Worm (Caenorhabditis elegans): ENCODE measurements around the gene C16C8.11.
A peak's percentile ranks its signal among the peaks of the same experiment; 100 is the strongest.

Gene C16C8.11

DNA sequence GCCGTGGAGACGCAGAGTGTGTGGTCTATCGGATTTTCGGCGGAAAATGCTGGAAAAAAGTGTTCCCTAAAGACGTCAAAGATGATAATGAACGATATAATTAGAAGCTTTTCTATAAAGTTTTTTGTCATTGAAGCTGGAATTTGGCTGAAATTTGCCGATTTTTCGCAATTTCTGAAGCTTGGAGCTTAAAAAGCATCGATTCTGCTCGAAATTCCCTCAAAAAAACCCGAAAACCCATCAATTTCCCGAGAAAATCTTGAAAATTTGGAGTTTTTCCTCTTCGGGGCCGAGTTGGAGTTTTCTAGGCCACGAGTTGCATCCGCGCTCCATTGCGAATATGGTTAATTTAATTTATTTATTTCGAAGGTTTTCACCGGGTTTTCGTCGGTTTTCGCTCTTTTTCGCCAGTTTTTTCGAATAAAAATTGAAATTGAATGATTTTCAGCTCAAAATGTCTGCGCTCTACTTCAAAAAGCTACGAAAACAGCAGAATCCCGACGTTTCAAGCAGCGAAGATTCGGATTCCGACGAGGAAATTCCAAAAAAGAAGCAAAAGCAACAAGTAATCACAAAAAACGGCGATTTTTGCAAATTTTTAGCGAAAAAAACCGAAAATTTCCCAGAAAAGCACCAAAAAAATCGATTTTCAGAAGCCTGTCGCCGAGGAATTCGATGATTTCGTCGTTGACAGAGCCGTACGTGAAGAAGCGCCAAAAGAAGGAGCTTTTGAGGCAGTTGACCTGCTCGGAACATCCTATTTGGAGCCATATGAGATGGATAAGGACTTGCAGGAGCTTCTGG, 49.2 kb downstream of the C16C8.11 start, which contains the start of the genes col-71 and Y49F6B.2 (continued):
- TF ChIP-seq cebp-1 (GFP tag; IDR thresholded peaks at IDR 0.05) (no peak), cebp-1 (tag; optimal IDR thresholded peaks at IDR 0.05) (peak; percentile 53), dpff-1 (tag; optimal IDR thresholded peaks at IDR 0.05) (no peak), B0336.3 (GFP tag; IDR thresholded peaks at IDR 0.05) (no peak; the same call in 1 of the 2 replicates), lin-40 (tag; optimal IDR thresholded peaks at IDR 0.05) (peak; percentile 48), lin-54 (GFP tag; optimal IDR thresholded peaks at IDR 0.05) (peak; percentile 62), tlf-1 (GFP tag; optimal IDR thresholded peaks at IDR 0.05) (peak; percentile 18), let-526 (GFP tag; IDR thresholded peaks at IDR 0.05) (0 out of 2 replicates have a peak, but pooled peaks have one; percentile 8), D2030.7 (GFP tag; IDR thresholded peaks at IDR 0.05) (peak; percentile 46), attf-3 (GFP tag; conservative IDR thresholded peaks at IDR 0.05) (peak; percentile 69), Y53G8AR.9 (GFP tag; conservative IDR thresholded peaks at IDR 0.05) (peak; percentile 65; the same call in 1 of the 2 replicates), madf-6 (GFP tag; IDR thresholded peaks at IDR 0.05) (peak; percentile 63), unc-130 (GFP tag; optimal IDR thresholded peaks at IDR 0.05) (peak; percentile 20), bed-2 (GFP tag; IDR thresholded peaks at IDR 0.05) (peak; percentile 59; the same call in 1 of the 2 replicates), ceh-91 (GFP tag; IDR thresholded peaks at IDR 0.05) (peak; percentile 55), nhr-27 (tag; optimal IDR thresholded peaks at IDR 0.05) (no peak), dox-1 (GFP tag; IDR thresholded peaks at IDR 0.05) (peak; percentile 92), Y67H2A.10 (GFP tag; conservative IDR thresholded peaks at IDR 0.05) (0 out of 2 replicates have a peak, but pooled peaks have one; percentile 50), xnd-1 (tag; optimal IDR thresholded peaks at IDR 0.05) (no peak), B0261.1 (tag; optimal IDR thresholded peaks at IDR 0.05) (no peak)
